Worm (Caenorhabditis elegans): ENCODE results near the gene W05H9.2.

W05H9.2 gene

ce11 chrX:6255561-6255960 lies 11.3 kb upstream of the W05H9.2 start (continued):
- TF ChIP-seq ztf-18 (tag; optimal IDR thresholded peaks at IDR 0.05) (no peak), dox-1 (GFP tag; IDR thresholded peaks at IDR 0.05) (peak; percentile 78), ceh-27 (GFP tag; optimal IDR thresholded peaks at IDR 0.05) (peak; percentile 5), lin-26 (GFP tag; IDR thresholded peaks at IDR 0.05) (peak; percentile 49; the same call in 1 of the 2 replicates), K12H6.12 (tag; optimal IDR thresholded peaks at IDR 0.05) (peak; percentile 76), sea-2 (GFP tag; IDR thresholded peaks at IDR 0.05) (peak; percentile 51; the same call in 1 of the 2 replicates), mcd-1 (GFP tag; IDR thresholded peaks at IDR 0.05) (peak; percentile 47; the same call in 1 of the 2 replicates), cebp-1 (GFP tag; IDR thresholded peaks at IDR 0.05) (peak; percentile 41; the same call in 1 of the 2 replicates), cebp-1 (tag; optimal IDR thresholded peaks at IDR 0.05) (peak; percentile 85), nhr-120 (GFP tag; IDR thresholded peaks at IDR 0.05) (no peak), nhr-179 (tag; optimal IDR thresholded peaks at IDR 0.05) (no peak), lsl-1 (GFP tag; optimal IDR thresholded peaks at IDR 0.05) (no peak), pha-4 (tag; optimal IDR thresholded peaks at IDR 0.05) (peak; percentile 64), bed-1 (GFP tag; IDR thresholded peaks at IDR 0.05) (no peak), unc-130 (GFP tag; optimal IDR thresholded peaks at IDR 0.05) (no peak), hrde-1 (tag; optimal IDR thresholded peaks at IDR 0.05; ENCODE audit: borderline replicate concordance) (no peak), tlf-1 (GFP tag; optimal IDR thresholded peaks at IDR 0.05) (peak; percentile 82), hsf-1 (GFP tag; IDR thresholded peaks at IDR 0.05) (0 out of 2 replicates have a peak, but pooled peaks have one; percentile 34), snpc-3.4 (tag; optimal IDR thresholded peaks at IDR 0.05) (no peak), lsy-27 (tag; optimal IDR thresholded peaks at IDR 0.05; ENCODE audit: borderline replicate concordance, insufficient read depth) (no peak), F37B4.10 (GFP tag; IDR thresholded peaks at IDR 0.05) (0 out of 2 replicates have a peak, but pooled peaks have one; percentile 75), athp-1 (tag; optimal IDR thresholded peaks at IDR 0.05) (peak; percentile 24), die-1 (tag; optimal IDR thresholded peaks at IDR 0.05) (no peak), F39B2.1 (GFP tag; IDR thresholded peaks at IDR 0.05) (no peak), ceh-40 (GFP tag; IDR thresholded peaks at IDR 0.05) (no peak), snpc-1.3 (tag; optimal IDR thresholded peaks at IDR 0.05; ENCODE audit: insufficient read depth) (no peak), F33H1.4 (GFP tag; IDR thresholded peaks at IDR 0.05) (no peak), hmg-1.2 (GFP tag; IDR thresholded peaks at IDR 0.05) (no peak), nfya-2 (GFP tag; IDR thresholded peaks at IDR 0.05) (no peak), K11D2.4 (GFP tag; IDR thresholded peaks at IDR 0.05) (peak; percentile 63; the same call in 1 of the 2 replicates), B0261.1 (tag; optimal IDR thresholded peaks at IDR 0.05) (no peak), chd-7 (tag; optimal IDR thresholded peaks at IDR 0.05) (peak; percentile 86), rec-8 (tag; optimal IDR thresholded peaks at IDR 0.05) (no peak), sdz-38 (tag; optimal IDR thresholded peaks at IDR 0.05) (no peak), lin-54 (GFP tag; optimal IDR thresholded peaks at IDR 0.05) (peak; percentile 38), rcor-1 (GFP tag; IDR thresholded peaks at IDR 0.05) (no peak), ceh-91 (GFP tag; IDR thresholded peaks at IDR 0.05) (no peak), F57C9.4 (tag; optimal IDR thresholded peaks at IDR 0.05) (no peak), ZK185.1 (tag; optimal IDR thresholded peaks at IDR 0.05; ENCODE audit: poor library complexity, severe bottlenecking) (no peak), egrh-3 (GFP tag; IDR thresholded peaks at IDR 0.05) (no peak), Y56A3A.18 (GFP tag; IDR thresholded peaks at IDR 0.05) (no peak), aptf-2 (GFP tag; conservative IDR thresholded peaks at IDR 0.05) (no peak), bed-2 (GFP tag; IDR thresholded peaks at IDR 0.05) (no peak), B0035.1 (tag; optimal IDR thresholded peaks at IDR 0.05) (no peak), Y67H2A.10 (GFP tag; conservative IDR thresholded peaks at IDR 0.05) (no peak), ztf-22 (GFP tag; optimal IDR thresholded peaks at IDR 0.05) (peak; percentile 81), F23B12.7 (tag; optimal IDR thresholded peaks at IDR 0.05; ENCODE audit: insufficient read depth) (no peak)

All from whole organism, young adult.